Fruit fly (Drosophila melanogaster) whole organism, prepupa: ENCODE results near the gene Sgs8.

ENCODE experiments used
- CG10631 ChIP-seq: fragments of 200-800 bp; sonication (Bioruptor generic); optimal IDR thresholded peaks from 2 replicates; lab custom pipeline; 2016; ENCODE audit warnings: missing biosample characterization, missing genetic modification characterization
- CG11294 ChIP-seq: fragments of 200-800 bp; sonication (Bioruptor generic); IDR thresholded peaks from 2 replicates; pipeline ENCODE4 v1.3.6; 2022; ENCODE audit warnings: missing biosample characterization, missing genetic modification characterization
- CG15336 ChIP-seq: fragments of 200-800 bp; sonication (Bioruptor generic); IDR thresholded peaks from 2 replicates; pipeline ENCODE4 v1.3.6; 2022; ENCODE audit warnings: missing biosample characterization, missing genetic modification characterization
- CG3032 ChIP-seq: fragments of 200-800 bp; optimal IDR thresholded peaks from 2 replicates; lab custom pipeline; 2019; ENCODE audit warnings: missing biosample characterization, mild to moderate bottlenecking, missing genetic modification characterization, moderate library complexity
- CG31627 ChIP-seq: fragments of 200-800 bp; sonication (Bioruptor generic); optimal IDR thresholded peaks from 3 replicates; lab custom pipeline; 2016; ENCODE audit warnings: missing biosample characterization, missing genetic modification characterization
- CG32006 ChIP-seq: fragments of 200-800 bp; sonication (Bioruptor generic); optimal IDR thresholded peaks from 3 replicates; lab custom pipeline; 2017; ENCODE audit warnings: missing biosample characterization, mild to moderate bottlenecking, missing genetic modification characterization
- CG4318 ChIP-seq: fragments of 200-800 bp; sonication (Bioruptor generic); optimal IDR thresholded peaks from 3 replicates; lab custom pipeline; 2017; ENCODE audit warnings: missing biosample characterization, mild to moderate bottlenecking, missing genetic modification characterization
- CG6276 ChIP-seq: fragments of 200-800 bp; sonication (Bioruptor generic); optimal IDR thresholded peaks from 2 replicates; lab custom pipeline; 2017; ENCODE audit warnings: missing biosample characterization, mild to moderate bottlenecking, missing genetic modification characterization
- CG6792 ChIP-seq: fragments of 200-800 bp; sonication (Bioruptor generic); optimal IDR thresholded peaks from 3 replicates; lab custom pipeline; 2016; ENCODE audit warnings: missing biosample characterization, missing genetic modification characterization
- CG7368 ChIP-seq: fragments of 200-800 bp; sonication (Bioruptor generic); optimal IDR thresholded peaks from 3 replicates; lab custom pipeline; 2016; ENCODE audit warnings: missing biosample characterization, missing genetic modification characterization
- CG8319 ChIP-seq: fragments of 200-800 bp; sonication (Bioruptor generic); optimal IDR thresholded peaks from 3 replicates; lab custom pipeline; 2016; ENCODE audit warnings: missing biosample characterization, missing genetic modification characterization
- CG9139 ChIP-seq: fragments of 200-800 bp; sonication (Bioruptor generic); optimal IDR thresholded peaks from 3 replicates; lab custom pipeline; 2017; ENCODE audit warnings: missing biosample characterization, mild to moderate bottlenecking, missing genetic modification characterization
- Eip75B ChIP-seq: fragments of 200-800 bp; sonication (Bioruptor generic); optimal IDR thresholded peaks from 3 replicates; lab custom pipeline; 2016; ENCODE audit warnings: missing biosample characterization, missing genetic modification characterization
- Eip78C ChIP-seq: fragments of 200-800 bp; sonication (Bioruptor generic); peaks from one replicate; lab custom pipeline; 2016; ENCODE audit warnings: missing biosample characterization, missing genetic modification characterization
- Eip93F ChIP-seq: fragments of 200-800 bp; sonication (Bioruptor generic); optimal IDR thresholded peaks from 2 replicates; lab custom pipeline; 2016; ENCODE audit warnings: missing biosample characterization, mild to moderate bottlenecking, missing genetic modification characterization
- Ets21C ChIP-seq: fragments of 200-800 bp; sonication (Bioruptor generic); optimal IDR thresholded peaks from 3 replicates; lab custom pipeline; 2016; ENCODE audit warnings: missing biosample characterization, missing genetic modification characterization
- Gug ChIP-seq: fragments of 200-800 bp; sonication (Bioruptor generic); IDR thresholded peaks from 2 replicates; pipeline ENCODE4 v1.3.6; 2022; ENCODE audit warnings: missing biosample characterization, missing genetic modification characterization
- Hr38 ChIP-seq: sonication (Bioruptor generic); optimal IDR thresholded peaks from 2 replicates; lab custom pipeline; 2016; ENCODE audit warnings: missing biosample characterization, missing genetic modification characterization
- Hr4 ChIP-seq: fragments of 200-800 bp; sonication (Bioruptor generic); optimal IDR thresholded peaks from 3 replicates; lab custom pipeline; 2016; ENCODE audit warnings: missing biosample characterization, missing genetic modification characterization
- Lpt ChIP-seq: fragments of 200-800 bp; sonication (Bioruptor generic); optimal IDR thresholded peaks from 3 replicates; lab custom pipeline; 2016; ENCODE audit warnings: missing biosample characterization, missing genetic modification characterization
- Met ChIP-seq: fragments of 200-800 bp; sonication (Bioruptor generic); optimal IDR thresholded peaks from 3 replicates; lab custom pipeline; 2016; ENCODE audit warnings: missing biosample characterization, missing genetic modification characterization
- OdsH ChIP-seq: fragments of 200-800 bp; sonication (Bioruptor generic); optimal IDR thresholded peaks from 3 replicates; lab custom pipeline; 2016; ENCODE audit warnings: missing biosample characterization, missing genetic modification characterization
- Sox102F ChIP-seq: fragments of 200-800 bp; sonication (Bioruptor generic); optimal IDR thresholded peaks from 2 replicates; lab custom pipeline; 2016; ENCODE audit warnings: missing biosample characterization, mild to moderate bottlenecking, missing genetic modification characterization
- Sox14 ChIP-seq: fragments of 200-800 bp; sonication (Bioruptor generic); optimal IDR thresholded peaks from 3 replicates; lab custom pipeline; 2016; ENCODE audit warnings: missing biosample characterization, missing genetic modification characterization
- Sox15 ChIP-seq: fragments of 200-800 bp; sonication (Bioruptor generic); optimal IDR thresholded peaks from 3 replicates; lab custom pipeline; 2016; ENCODE audit warnings: missing biosample characterization, missing genetic modification characterization
- achi ChIP-seq: fragments of 200-800 bp; sonication (Bioruptor generic); optimal IDR thresholded peaks from 3 replicates; lab custom pipeline; 2016; ENCODE audit warnings: missing biosample characterization, missing genetic modification characterization
- acj6 ChIP-seq: fragments of 200-800 bp; sonication (Bioruptor generic); optimal IDR thresholded peaks from 3 replicates; lab custom pipeline; 2016; ENCODE audit warnings: missing biosample characterization, missing genetic modification characterization
- cyc ChIP-seq: fragments of 200-800 bp; sonication (Bioruptor generic); optimal IDR thresholded peaks from 3 replicates; lab custom pipeline; 2016; ENCODE audit warnings: missing biosample characterization, missing genetic modification characterization
- dsx ChIP-seq: fragments of 200-800 bp; optimal IDR thresholded peaks from 3 replicates; lab custom pipeline; 2019; ENCODE audit warnings: missing biosample characterization, mild to moderate bottlenecking, missing genetic modification characterization, moderate library complexity; ENCODE audit not compliant: poor library complexity, severe bottlenecking
- fd85E ChIP-seq: fragments of 200-800 bp; sonication (Bioruptor generic); optimal IDR thresholded peaks from 3 replicates; lab custom pipeline; 2016; ENCODE audit warnings: missing biosample characterization, missing genetic modification characterization
- fkh ChIP-seq: fragments of 200-800 bp; sonication (Bioruptor generic); optimal IDR thresholded peaks from 3 replicates; lab custom pipeline; 2017; ENCODE audit warnings: missing biosample characterization, mild to moderate bottlenecking, missing genetic modification characterization, moderate library complexity
- spab ChIP-seq: fragments of 200-800 bp; sonication (Bioruptor generic); optimal IDR thresholded peaks from 2 replicates; lab custom pipeline; 2017; ENCODE audit warnings: missing biosample characterization, mild to moderate bottlenecking, missing genetic modification characterization, missing genetic modification reagents
- ss ChIP-seq, 2 experiments: fragments of 200-800 bp; sonication (Bioruptor generic); optimal IDR thresholded peaks; 2 replicates in 1 of 2; 3 replicates in 1 of 2; lab custom pipeline; 2017 to 2018; ENCODE audit warnings: mild to moderate bottlenecking in 2 of 2, missing biosample characterization in 2 of 2, missing genetic modification characterization in 2 of 2, moderate library complexity in 1 of 2
- svp ChIP-seq: fragments of 200-800 bp; sonication (Bioruptor generic); peaks from one replicate; lab custom pipeline; 2016; ENCODE audit warnings: missing biosample characterization, missing genetic modification characterization
- topi ChIP-seq: fragments of 200-800 bp; sonication (Bioruptor generic); optimal IDR thresholded peaks from 3 replicates; lab custom pipeline; 2016; ENCODE audit warnings: missing biosample characterization, missing genetic modification characterization
- vri ChIP-seq: fragments of 200-800 bp; sonication (Bioruptor generic); optimal IDR thresholded peaks from 3 replicates; lab custom pipeline; 2016; ENCODE audit warnings: missing biosample characterization, mild to moderate bottlenecking, missing genetic modification characterization

Gene Sgs8

dm6 chr3L:11531994-11532732 is 23.0 kb upstream of the Sgs8 start:
- TF ChIP-seq dsx (no peak), CG3032 (tag; lab: Kevin White, UChicago) (peak; percentile 7), Lpt (GFP tag; lab: Kevin White, UChicago) (no peak), Hr38 (no peak), CG15336 (GFP tag; lab: Robert Waterston, UW) (peak; percentile 15; the same call in 1 of the 2 replicates), Eip78C (peak; percentile 56), CG6276 (GFP tag; lab: Kevin White, UChicago) (peak; percentile 28), CG32006 (GFP tag; lab: Kevin White, UChicago) (peak; percentile 46)
- TF ChIP-seq, all 60 proteins: peak for 5

- TF ChIP-seq topi (GFP tag; lab: Kevin White, UChicago) (no peak), Sox14 (GFP tag; lab: Kevin White, UChicago) (peak; percentile 17), fkh (GFP tag; lab: Kevin White, UChicago) (peak; percentile 19), Eip78C (peak; percentile 57), Hr4 (GFP tag; lab: Kevin White, UChicago) (no peak), Sox102F (GFP tag; lab: Kevin White, UChicago) (no peak), CG9139 (GFP tag; lab: Kevin White, UChicago) (no peak), CG15336 (GFP tag; lab: Robert Waterston, UW) (no peak), CG8319 (GFP tag; lab: Kevin White, UChicago) (no peak), CG3032 (tag; lab: Kevin White, UChicago) (no peak), achi (GFP tag; lab: Kevin White, UChicago) (no peak), CG31627 (GFP tag; lab: Kevin White, UChicago) (no peak), Eip93F (peak; percentile 20)
These were observed 22.1 kb upstream of the Sgs8 start for dm6 chr3L:11531300-11531699.

dm6 chr3L:11530370-11530769 is 21.2 kb upstream of the Sgs8 start:
- peak; percentile 61 for TF ChIP-seq fkh (GFP tag; lab: Kevin White, UChicago)
- TF ChIP-seq Sox15 (GFP tag; lab: Kevin White, UChicago) = no peak

DNA sequence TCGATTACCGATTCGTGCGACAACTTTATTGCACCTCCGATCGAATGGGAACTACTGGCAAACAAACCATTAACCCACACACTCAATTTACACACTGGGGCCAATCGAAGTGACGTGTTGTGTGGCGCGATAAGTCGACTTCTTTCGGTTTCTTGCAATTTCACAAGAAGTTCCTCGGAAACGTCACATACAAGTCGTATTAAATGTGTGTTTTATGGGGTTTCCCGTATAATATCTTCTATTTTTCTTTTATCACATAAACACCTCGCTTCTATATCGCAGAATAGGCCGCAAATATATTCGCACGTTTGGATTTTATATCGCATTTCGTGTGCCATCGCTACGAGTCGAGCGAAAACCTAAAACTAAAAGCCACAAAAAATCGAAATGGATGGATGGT is 20.5 kb upstream of the Sgs8 start:
- no peak for TF ChIP-seq OdsH (GFP tag; lab: Kevin White, UChicago)
- no peak for TF ChIP-seq cyc (GFP tag; lab: Kevin White, UChicago)

- TF ChIP-seq vri (peak; percentile 60), CG15336 (GFP tag; lab: Robert Waterston, UW) (0 out of 2 replicates have a peak, but pooled peaks have one; percentile 17), fkh (GFP tag; lab: Kevin White, UChicago) (peak; percentile 90), Eip78C (peak; percentile 33), acj6 (GFP tag; lab: Kevin White, UChicago) (no peak), CG4318 (no peak)
- TF ChIP-seq, all 60 proteins: peak for 4
These were observed 19.3 kb upstream of the Sgs8 start for dm6 chr3L:11528397-11528923.

DNA sequence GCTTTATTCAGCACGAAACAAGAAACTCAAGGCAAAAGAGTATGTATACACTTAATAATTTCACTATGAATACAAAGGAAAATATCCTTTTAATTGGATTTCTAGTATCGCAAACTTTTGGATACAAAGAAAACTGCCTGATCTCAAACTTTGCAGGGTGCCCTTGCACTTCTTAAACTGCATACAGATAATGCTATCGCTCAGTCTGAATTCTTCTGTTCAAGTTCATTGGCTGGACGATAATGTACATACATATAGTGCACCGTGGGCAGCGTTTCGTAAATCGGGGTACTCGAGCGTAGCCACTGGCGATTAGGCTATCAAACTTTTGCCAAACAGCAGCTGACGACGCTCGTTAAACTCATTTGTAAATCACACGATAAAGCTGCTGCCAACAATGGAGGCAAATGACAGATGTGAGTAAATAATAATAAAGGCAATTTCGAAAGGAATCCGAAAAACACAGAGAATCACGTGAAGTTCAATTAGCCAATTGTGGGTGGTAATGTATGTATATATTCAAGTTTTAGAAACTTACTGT is 17.5 kb upstream of the Sgs8 start:
- TF ChIP-seq Sox102F (GFP tag; lab: Kevin White, UChicago) (no peak), Gug (GFP tag; lab: Robert Waterston, UW) (no peak), CG6276 (GFP tag; lab: Kevin White, UChicago) (no peak), CG9139 (GFP tag; lab: Kevin White, UChicago) (no peak), CG4318 (no peak), topi (GFP tag; lab: Kevin White, UChicago) (no peak), vri (peak; percentile 7), svp (peak; percentile 72), CG7368 (GFP tag; lab: Kevin White, UChicago) (no peak), spab (GFP tag; lab: Kevin White, UChicago) (no peak), fd85E (GFP tag; lab: Kevin White, UChicago) (no peak), Hr4 (GFP tag; lab: Kevin White, UChicago) (no peak), CG10631 (GFP tag; lab: Kevin White, UChicago) (no peak), CG6792 (GFP tag; lab: Kevin White, UChicago) (no peak), CG11294 (GFP tag; lab: Robert Waterston, UW) (no peak), CG15336 (GFP tag; lab: Robert Waterston, UW) (no peak), Eip75B (GFP tag; lab: Kevin White, UChicago) (no peak), Sox14 (GFP tag; lab: Kevin White, UChicago) (peak; percentile 11), ss (GFP tag; optimal IDR thresholded peaks at IDR 0.05; lab: Kevin White, UChicago) (no peak), Ets21C (no peak), Lpt (GFP tag; lab: Kevin White, UChicago) (no peak), Met (GFP tag; lab: Kevin White, UChicago) (no peak)
